Worm (Caenorhabditis elegans): Measurements from ENCODE around the gene T26A5.8.

The T26A5.8 gene

DNA sequence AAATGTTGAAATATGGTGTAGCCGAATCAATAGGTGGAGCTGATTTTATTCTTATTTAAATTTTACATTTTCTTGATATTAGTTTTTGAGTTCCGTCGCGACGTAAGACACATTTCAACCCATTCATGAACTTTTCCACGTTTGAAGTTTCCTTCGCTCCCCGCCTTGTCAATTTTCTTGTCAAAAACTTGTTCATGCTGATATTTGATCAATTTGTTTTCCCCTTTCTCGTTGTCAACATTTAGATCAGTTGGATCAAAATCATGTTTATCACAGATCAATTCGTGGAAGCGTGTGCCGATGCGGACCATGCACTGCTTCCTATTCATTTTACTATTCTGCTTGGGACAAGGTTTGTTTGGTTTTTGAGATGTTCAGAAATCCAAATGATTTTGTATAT is 20.3 kb upstream of the T26A5.8 start, which contains the start of gene chtb-2:
chtb-2 (plus strand) TSS at position 301 of the 400 bp plus-strand sequence.
- TF ChIP-seq ztf-1 (GFP tag; conservative IDR thresholded peaks at IDR 0.05) (no peak), lsy-2 (tag; optimal IDR thresholded peaks at IDR 0.05) (no peak), lin-11 (tag; optimal IDR thresholded peaks at IDR 0.05) (no peak), ama-1 (optimal IDR thresholded peaks at IDR 0.05) (no peak)

DNA sequence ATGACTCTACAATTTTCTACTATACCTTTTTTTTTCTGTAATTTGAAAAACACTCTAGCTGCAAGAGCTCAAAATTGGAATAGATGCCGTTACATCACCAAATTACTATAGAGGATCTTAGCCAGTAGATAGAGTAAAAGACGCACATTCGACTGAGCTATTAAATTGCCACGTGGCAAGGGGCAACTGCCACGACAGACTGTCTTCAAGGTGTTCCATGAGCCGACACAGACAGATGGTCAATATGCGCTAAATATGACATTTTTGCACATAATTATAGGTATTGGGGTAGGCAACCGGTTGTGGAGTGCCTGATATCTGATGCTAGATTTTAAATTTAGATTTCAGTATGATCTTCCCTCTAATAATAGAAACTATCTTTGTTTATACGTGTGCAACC is 16.8 kb upstream of the T26A5.8 start:
- TF ChIP-seq zag-1 (tag; optimal IDR thresholded peaks at IDR 0.05): no peak
- no peak for TF ChIP-seq aly-2 (tag; optimal IDR thresholded peaks at IDR 0.05)
- no peak for TF ChIP-seq nhr-11 (tag; optimal IDR thresholded peaks at IDR 0.05)
- TF ChIP-seq nhr-129 (tag; optimal IDR thresholded peaks at IDR 0.05): no peak
- no peak for TF ChIP-seq gmeb-1 (tag; optimal IDR thresholded peaks at IDR 0.05)
- no peak for TF ChIP-seq nhr-77 (tag; optimal IDR thresholded peaks at IDR 0.05)
- TF ChIP-seq sem-4 (tag; optimal IDR thresholded peaks at IDR 0.05): no peak
- TF ChIP-seq alr-1 (tag; optimal IDR thresholded peaks at IDR 0.05): no peak
- TF ChIP-seq fos-1 (tag; optimal IDR thresholded peaks at IDR 0.05): no peak
- no peak for TF ChIP-seq ztf-4 (tag; optimal IDR thresholded peaks at IDR 0.05)
- TF ChIP-seq elt-3 (tag; optimal IDR thresholded peaks at IDR 0.05): no peak

DNA sequence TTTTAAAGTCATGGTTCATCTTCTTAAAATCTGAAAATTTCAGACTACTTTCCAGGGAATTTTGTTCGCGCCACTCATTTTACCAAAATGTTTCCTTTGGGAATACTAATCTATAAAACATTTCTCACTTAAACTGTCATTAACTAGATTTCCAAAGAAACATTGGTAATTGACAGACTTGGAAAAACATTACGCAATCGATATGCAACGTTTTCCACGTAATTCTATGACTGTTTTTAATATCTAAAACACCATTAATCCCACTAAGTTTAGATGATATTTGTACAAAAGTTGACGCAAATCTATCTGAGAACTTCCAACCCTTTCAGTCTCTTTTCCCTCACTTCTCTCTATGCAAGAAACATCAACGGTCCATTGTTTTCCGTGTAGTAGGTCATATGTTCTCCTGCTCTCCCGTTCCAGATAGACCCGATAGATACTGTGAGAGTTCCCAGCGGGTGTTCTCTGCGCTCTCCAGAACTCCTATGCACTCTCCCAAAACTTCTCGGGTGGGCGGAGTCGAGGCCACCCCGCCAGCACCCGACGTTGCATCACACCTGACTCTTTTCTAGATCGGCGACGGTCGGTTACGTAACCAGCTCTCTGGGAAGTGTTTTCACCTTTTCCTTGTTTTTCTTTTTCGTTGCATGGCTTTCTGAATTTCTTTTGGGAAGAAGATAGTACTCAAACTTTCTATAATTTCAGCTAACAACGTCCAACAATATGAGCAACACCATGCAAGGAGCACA is 15.8 kb upstream of the T26A5.8 start, which contains the start of gene zip-8:
zip-8 (plus strand) TSS at position 700 of the 749 bp plus-strand sequence.
- TF ChIP-seq R02D3.7 (tag; optimal IDR thresholded peaks at IDR 0.05): no peak

DNA sequence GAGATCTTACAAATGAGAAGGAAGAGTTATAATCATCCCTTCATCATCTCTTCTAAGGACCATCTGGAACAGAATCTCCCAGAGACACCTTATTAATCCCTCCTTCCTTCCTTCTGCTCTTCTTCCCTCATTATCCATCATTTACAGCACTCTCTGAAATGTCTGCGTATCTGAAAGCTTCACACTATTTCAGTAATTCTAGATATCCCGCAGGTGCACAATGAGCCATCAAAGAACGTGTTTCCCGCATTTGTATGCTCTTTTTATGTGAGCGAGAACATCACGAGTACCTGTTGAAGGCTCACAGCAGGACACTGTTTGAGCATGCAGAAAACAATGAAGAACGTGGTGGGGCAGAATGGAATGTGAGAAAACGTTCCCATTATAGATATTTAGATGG is 13.7 kb upstream of the T26A5.8 start:
- TF ChIP-seq ztf-1 (GFP tag; conservative IDR thresholded peaks at IDR 0.05): no peak

DNA sequence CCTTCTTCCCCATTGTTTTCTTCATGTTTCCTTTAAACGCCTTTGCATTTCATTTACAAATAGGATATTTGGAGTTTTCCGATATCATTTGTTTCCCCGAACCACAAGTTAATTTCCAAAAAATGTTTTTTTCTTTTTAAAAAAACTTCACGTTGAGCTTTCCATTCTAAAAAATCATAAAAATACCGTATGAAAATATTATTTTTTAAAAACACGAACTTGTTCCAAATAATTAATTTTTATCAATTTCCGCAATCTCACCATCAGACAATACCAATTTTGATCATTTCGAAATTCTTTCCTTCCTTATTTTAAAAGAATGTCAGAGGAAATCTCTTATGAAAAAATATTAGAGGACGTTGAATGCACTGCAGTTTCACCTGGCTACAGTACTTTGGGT is 8.8 kb upstream of the T26A5.8 start, which contains the start of gene wht-6:
wht-6 (plus strand) TSS at position 301 of the 400 bp plus-strand sequence.
- TF ChIP-seq ztf-11 (tag; optimal IDR thresholded peaks at IDR 0.05) (no peak), ZK546.5 (tag; optimal IDR thresholded peaks at IDR 0.05) (no peak), nhr-21 (tag; optimal IDR thresholded peaks at IDR 0.05) (no peak), zag-1 (tag; optimal IDR thresholded peaks at IDR 0.05) (no peak), sma-3 (GFP tag; optimal IDR thresholded peaks at IDR 0.05) (no peak), Y55F3AM.14 (GFP tag; optimal IDR thresholded peaks at IDR 0.05) (no peak), C34F6.9 (tag; optimal IDR thresholded peaks at IDR 0.05) (no peak), blmp-1 (tag; optimal IDR thresholded peaks at IDR 0.05; ENCODE audit: insufficient read depth) (no peak), nhr-237 (tag; optimal IDR thresholded peaks at IDR 0.05) (no peak), ceh-82 (tag; optimal IDR thresholded peaks at IDR 0.05) (no peak), elt-3 (tag; optimal IDR thresholded peaks at IDR 0.05) (no peak), fos-1 (tag; optimal IDR thresholded peaks at IDR 0.05) (no peak), mdl-1 (tag; optimal IDR thresholded peaks at IDR 0.05) (no peak), nhr-77 (tag; optimal IDR thresholded peaks at IDR 0.05) (no peak), nhr-12 (tag; optimal IDR thresholded peaks at IDR 0.05) (no peak), lin-11 (tag; optimal IDR thresholded peaks at IDR 0.05) (no peak), lin-13 (GFP tag; optimal IDR thresholded peaks at IDR 0.05) (no peak), ztf-4 (tag; optimal IDR thresholded peaks at IDR 0.05) (no peak)

DNA sequence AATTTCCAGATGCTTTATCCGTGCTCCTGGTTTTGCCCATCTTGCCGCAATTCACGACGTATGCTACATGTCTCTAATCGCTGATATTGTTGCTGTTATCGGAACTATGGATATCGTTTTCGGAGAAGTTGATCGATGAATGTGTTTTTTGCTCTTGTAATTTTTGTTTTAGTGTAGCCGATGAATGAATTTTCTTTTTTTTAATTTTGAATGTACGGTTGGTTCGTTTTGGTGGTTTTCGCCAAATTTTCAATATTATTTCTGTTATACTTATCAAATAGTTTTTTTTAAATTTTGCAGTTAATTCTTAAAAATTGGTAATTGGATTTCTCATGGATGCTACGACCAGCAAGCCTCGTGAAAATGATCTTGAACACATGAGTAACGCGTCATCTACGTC is 4.3 kb upstream of the T26A5.8 start, which contains the start of gene T26A5.2:
T26A5.2 (plus strand) TSS at position 301 of the 400 bp plus-strand sequence.
- TF ChIP-seq nhr-6 (tag; optimal IDR thresholded peaks at IDR 0.05) (no peak), peb-1 (tag; optimal IDR thresholded peaks at IDR 0.05) (no peak), nhr-77 (tag; optimal IDR thresholded peaks at IDR 0.05) (no peak), unc-55 (GFP tag; optimal IDR thresholded peaks at IDR 0.05) (no peak), unc-39 (tag; optimal IDR thresholded peaks at IDR 0.05) (no peak), gmeb-1 (tag; optimal IDR thresholded peaks at IDR 0.05) (no peak), ama-1 (optimal IDR thresholded peaks at IDR 0.05) (no peak)
